Worm (Caenorhabditis elegans): ENCODE measurements around the gene F49F1.4.

- no peak for TF ChIP-seq lsy-2 (tag; optimal IDR thresholded peaks at IDR 0.05)
- TF ChIP-seq unc-62 (GFP tag; optimal IDR thresholded peaks at IDR 0.05): no peak
- no peak for TF ChIP-seq ztf-11 (tag; optimal IDR thresholded peaks at IDR 0.05)
Measured at ce11 chrIV:4099773-4100172, 15.8 kb downstream of the F49F1.4 start.

Data from whole organism, mixed stage, embryonic.